Fruit fly (Drosophila melanogaster): ENCODE results near the gene CG16721.

- TF ChIP-seq CG12768 (GFP tag; optimal IDR thresholded peaks at IDR 0.05) (no peak), CG14711 (tag; optimal IDR thresholded peaks at IDR 0.05) (no peak), CG7101 (tag; optimal IDR thresholded peaks at IDR 0.05) (no peak), CG11617 (GFP tag; optimal IDR thresholded peaks at IDR 0.05) (no peak), Mnt (GFP tag; optimal IDR thresholded peaks at IDR 0.05) (no peak), Hr96 (GFP tag; optimal IDR thresholded peaks at IDR 0.05) (no peak), pad (GFP tag; optimal IDR thresholded peaks at IDR 0.05) (no peak), CG33017 (tag; optimal IDR thresholded peaks at IDR 0.05) (no peak), cnc (optimal IDR thresholded peaks at IDR 0.05) (no peak), toe (GFP tag; optimal IDR thresholded peaks at IDR 0.05) (no peak)
Observed at dm6 chrX:5866095-5866494, 13.6 kb upstream of the CG16721 start.
